Worm (Caenorhabditis elegans): Measurements from ENCODE around the gene srw-14.

Gene srw-14

DNA sequence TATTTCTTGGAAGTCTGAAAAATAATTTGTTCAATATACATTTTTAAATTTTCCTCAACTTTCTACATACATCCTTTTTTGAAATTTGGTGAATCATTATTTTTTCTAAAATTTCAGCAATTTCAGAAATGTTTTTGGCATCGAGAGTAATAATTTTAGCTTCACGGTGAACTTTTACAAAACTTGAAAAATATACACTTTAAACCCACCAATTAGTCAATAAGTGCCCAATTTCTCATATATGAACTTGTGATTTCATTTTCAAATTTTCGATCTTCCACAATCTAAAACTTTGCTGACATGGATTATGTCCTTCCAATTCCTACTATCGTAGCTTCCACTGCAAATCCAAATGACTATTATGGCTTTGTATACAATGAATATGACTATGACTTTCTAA, 2.1 kb upstream of the srw-14 start, which contains the start of gene srw-24:
Gene srw-24, plus strand, starts transcription at position 301 of the 400 bp plus-strand sequence.
- TF ChIP-seq ceh-28 (tag; optimal IDR thresholded peaks at IDR 0.05) (no peak), aly-2 (tag; optimal IDR thresholded peaks at IDR 0.05) (no peak), elt-2 (tag; optimal IDR thresholded peaks at IDR 0.05) (no peak), nhr-77 (tag; optimal IDR thresholded peaks at IDR 0.05) (no peak), nhr-67 (tag; optimal IDR thresholded peaks at IDR 0.05) (no peak), R02D3.7 (tag; optimal IDR thresholded peaks at IDR 0.05) (no peak), unc-39 (tag; optimal IDR thresholded peaks at IDR 0.05) (no peak), nhr-237 (tag; optimal IDR thresholded peaks at IDR 0.05) (no peak), fkh-2 (tag; optimal IDR thresholded peaks at IDR 0.05) (no peak), zag-1 (tag; optimal IDR thresholded peaks at IDR 0.05) (no peak), ceh-16 (tag; optimal IDR thresholded peaks at IDR 0.05) (no peak), egl-5 (tag; optimal IDR thresholded peaks at IDR 0.05) (no peak), jun-1 (tag; optimal IDR thresholded peaks at IDR 0.05) (no peak), snpc-4 (tag; optimal IDR thresholded peaks at IDR 0.05) (no peak), mdl-1 (tag; optimal IDR thresholded peaks at IDR 0.05) (no peak), nhr-25 (tag; optimal IDR thresholded peaks at IDR 0.05) (no peak), egl-27 (tag; optimal IDR thresholded peaks at IDR 0.05) (no peak), unc-62 (GFP tag; optimal IDR thresholded peaks at IDR 0.05) (no peak), nhr-43 (tag; optimal IDR thresholded peaks at IDR 0.05; ENCODE audit: poor library complexity, severe bottlenecking) (no peak), eor-1 (tag; optimal IDR thresholded peaks at IDR 0.05) (no peak)

DNA sequence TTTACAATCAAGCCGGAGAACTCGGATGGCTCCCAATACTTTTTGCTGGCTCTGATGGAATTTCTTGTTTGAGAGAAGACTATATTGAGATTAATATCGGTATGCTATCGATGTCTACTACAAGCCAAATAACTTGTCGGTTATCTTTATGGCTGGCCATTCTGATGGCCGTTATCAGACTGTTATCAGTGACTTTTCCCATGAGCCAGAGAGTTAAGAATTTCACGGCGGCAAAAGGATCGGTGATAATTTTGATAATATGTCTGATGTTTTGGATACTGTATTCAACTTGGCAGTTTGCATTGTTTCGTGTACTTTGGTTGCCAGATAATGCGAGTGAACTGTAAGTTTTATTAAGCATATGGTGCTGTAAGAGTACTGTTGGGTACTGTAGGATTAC, 456 bp downstream of the srw-14 start:
- TF ChIP-seq hmg-11 (tag; optimal IDR thresholded peaks at IDR 0.05) (no peak), elt-2 (tag; optimal IDR thresholded peaks at IDR 0.05) (peak; percentile 56)

DNA sequence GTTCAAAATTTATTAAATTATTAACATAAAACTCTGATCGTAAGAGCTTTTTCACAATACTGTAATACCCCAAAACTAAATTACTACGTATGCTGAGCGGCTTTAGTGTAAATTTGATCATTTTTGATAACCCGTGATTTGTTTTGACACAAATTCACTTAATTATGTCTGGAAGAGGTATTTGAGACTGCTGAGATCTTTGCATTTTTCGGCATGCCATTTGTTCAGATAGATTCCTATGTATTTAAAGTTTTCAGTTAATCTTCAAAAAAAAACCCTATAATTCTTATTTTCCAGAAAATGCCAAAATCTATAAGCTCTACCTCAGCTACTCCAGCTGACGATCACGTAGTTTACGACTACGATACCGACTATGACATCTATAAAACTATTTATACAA, 4.5 kb downstream of the srw-14 start, which contains the start of gene srw-15:
Gene srw-15, plus strand, starts transcription at position 301 of the 400 bp plus-strand sequence.
- TF ChIP-seq lin-15B (tag; optimal IDR thresholded peaks at IDR 0.05) (no peak), nhr-237 (tag; optimal IDR thresholded peaks at IDR 0.05) (no peak), sea-2 (GFP tag; optimal IDR thresholded peaks at IDR 0.05) (no peak), jun-1 (tag; optimal IDR thresholded peaks at IDR 0.05) (no peak), elt-2 (tag; optimal IDR thresholded peaks at IDR 0.05) (no peak), R02D3.7 (tag; optimal IDR thresholded peaks at IDR 0.05) (no peak), mdl-1 (tag; optimal IDR thresholded peaks at IDR 0.05) (no peak), fos-1 (tag; optimal IDR thresholded peaks at IDR 0.05) (no peak), ceh-82 (tag; optimal IDR thresholded peaks at IDR 0.05) (no peak)

DNA sequence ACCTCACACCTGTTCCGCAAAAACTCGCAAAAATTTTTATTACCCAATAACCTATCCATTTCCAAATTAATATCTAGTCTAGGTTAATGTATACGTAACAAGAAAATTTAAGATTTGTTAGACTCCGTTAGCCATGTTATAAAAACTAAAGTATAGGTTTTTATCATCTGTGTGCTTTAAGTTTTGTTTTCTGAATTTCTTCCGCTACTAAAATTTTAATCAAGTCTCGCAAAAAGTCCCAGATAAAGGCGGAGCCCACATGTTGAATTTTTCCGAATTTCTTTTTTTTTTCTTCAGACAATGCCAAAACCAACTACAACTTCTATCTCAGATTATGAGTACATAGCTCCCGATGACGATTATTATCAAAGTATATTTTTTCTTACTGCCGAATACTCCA, 6.5 kb downstream of the srw-14 start, which contains the start of gene srw-13:
Gene srw-13, plus strand, starts transcription at position 301 of the 400 bp plus-strand sequence.
- TF ChIP-seq eor-1 (tag; optimal IDR thresholded peaks at IDR 0.05) (no peak), zag-1 (tag; optimal IDR thresholded peaks at IDR 0.05) (no peak), sea-2 (GFP tag; optimal IDR thresholded peaks at IDR 0.05) (no peak), aly-2 (tag; optimal IDR thresholded peaks at IDR 0.05) (no peak), fkh-2 (tag; optimal IDR thresholded peaks at IDR 0.05) (no peak), fkh-10 (GFP tag; optimal IDR thresholded peaks at IDR 0.05) (no peak), egl-27 (tag; optimal IDR thresholded peaks at IDR 0.05) (no peak), hmg-11 (tag; optimal IDR thresholded peaks at IDR 0.05) (no peak), egl-5 (tag; optimal IDR thresholded peaks at IDR 0.05) (no peak), ztf-4 (tag; optimal IDR thresholded peaks at IDR 0.05) (no peak), ama-1 (optimal IDR thresholded peaks at IDR 0.05) (no peak), ceh-28 (tag; optimal IDR thresholded peaks at IDR 0.05) (no peak), nhr-237 (tag; optimal IDR thresholded peaks at IDR 0.05) (no peak), nhr-28 (tag; optimal IDR thresholded peaks at IDR 0.05) (no peak), unc-39 (tag; optimal IDR thresholded peaks at IDR 0.05) (no peak), tbx-2 (tag; optimal IDR thresholded peaks at IDR 0.05) (no peak), ZK546.5 (tag; optimal IDR thresholded peaks at IDR 0.05) (no peak)

DNA sequence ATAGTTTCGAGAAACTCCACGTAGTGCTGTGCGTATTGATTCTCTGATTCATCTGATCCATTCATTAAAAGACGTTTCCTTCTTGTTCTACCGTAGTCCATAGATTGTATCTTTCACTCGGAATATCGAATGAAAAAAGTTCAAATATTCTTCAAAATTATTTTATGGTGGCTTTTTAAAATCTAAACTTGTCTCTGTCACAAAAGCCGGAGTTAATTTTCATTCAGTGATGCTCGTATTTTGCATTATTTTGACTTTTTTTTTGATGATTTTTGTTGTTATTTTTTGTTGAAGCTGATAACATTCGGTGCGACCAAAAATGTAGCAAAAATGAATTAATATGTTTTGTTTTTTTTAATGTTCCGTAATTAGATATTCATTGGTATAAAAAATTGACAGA, 9.9 kb downstream of the srw-14 start, which contains the start of gene nhr-164:
Gene nhr-164, minus strand, starts transcription at position 101 of the 400 bp plus-strand sequence.
- TF ChIP-seq nfya-1 (tag; optimal IDR thresholded peaks at IDR 0.05; ENCODE audit: insufficient read depth) (no peak), daf-12 (tag; optimal IDR thresholded peaks at IDR 0.05) (no peak), ztf-11 (tag; optimal IDR thresholded peaks at IDR 0.05) (no peak), ztf-4 (tag; optimal IDR thresholded peaks at IDR 0.05) (no peak), nhr-28 (tag; optimal IDR thresholded peaks at IDR 0.05) (no peak), fkh-10 (GFP tag; optimal IDR thresholded peaks at IDR 0.05) (no peak), jun-1 (tag; optimal IDR thresholded peaks at IDR 0.05) (no peak), lin-39 (tag; optimal IDR thresholded peaks at IDR 0.05) (no peak), ceh-9 (tag; optimal IDR thresholded peaks at IDR 0.05) (no peak), elt-3 (tag; optimal IDR thresholded peaks at IDR 0.05) (no peak), mdl-1 (tag; optimal IDR thresholded peaks at IDR 0.05) (no peak), ceh-16 (tag; optimal IDR thresholded peaks at IDR 0.05) (no peak), fkh-2 (tag; optimal IDR thresholded peaks at IDR 0.05) (no peak), unc-39 (tag; optimal IDR thresholded peaks at IDR 0.05) (no peak), ceh-82 (tag; optimal IDR thresholded peaks at IDR 0.05) (no peak), ZK546.5 (tag; optimal IDR thresholded peaks at IDR 0.05) (no peak), egl-27 (tag; optimal IDR thresholded peaks at IDR 0.05) (no peak)
